Fruit fly (Drosophila melanogaster) whole organism, embryonic: ENCODE data around the gene SuUR.

Experiments
- ATbp ChIP-seq: fragments of 200-800 bp; sonication (Bioruptor generic); optimal IDR thresholded peaks from 2 replicates; lab custom pipeline; 2017; ENCODE audit warnings: missing biosample characterization, mild to moderate bottlenecking, missing genetic modification characterization, missing genetic modification reagents
- B-H2 ChIP-seq: fragments of 200-800 bp; sonication (Bioruptor generic); optimal IDR thresholded peaks from 2 replicates; lab custom pipeline; 2018; ENCODE audit warnings: missing biosample characterization, mild to moderate bottlenecking, missing genetic modification characterization
- Bdp1 ChIP-seq: fragments of 200-800 bp; sonication (Bioruptor generic); optimal IDR thresholded peaks from 3 replicates; lab custom pipeline; 2016; ENCODE audit warnings: missing biosample characterization, missing genetic modification characterization
- Blimp-1 ChIP-seq: fragments of 200-800 bp; sonication (Bioruptor generic); optimal IDR thresholded peaks from 3 replicates; lab custom pipeline; 2018; ENCODE audit warnings: missing biosample characterization, missing genetic modification characterization, mild to moderate bottlenecking, moderate library complexity, missing genetic modification reagents
- CG10321 ChIP-seq: fragments of 200-800 bp; sonication (Bioruptor generic); IDR thresholded peaks from 2 replicates; pipeline ENCODE4 v1.3.6; 2022; ENCODE audit warnings: missing biosample characterization, missing genetic modification characterization
- CG10366 ChIP-seq: fragments of 200-800 bp; sonication (Bioruptor generic); IDR thresholded peaks from 2 replicates; pipeline ENCODE4 v1.3.6; 2022; ENCODE audit warnings: missing biosample characterization, missing genetic modification characterization
- CG10979 ChIP-seq: fragments of 200-800 bp; sonication (Bioruptor generic); optimal IDR thresholded peaks from 2 replicates; lab custom pipeline; 2018; ENCODE audit warnings: missing biosample characterization, mild to moderate bottlenecking, missing genetic modification characterization, moderate library complexity
- CG12769 ChIP-seq: fragments of 200-800 bp; sonication (Bioruptor generic); optimal IDR thresholded peaks from 2 replicates; lab custom pipeline; 2019; ENCODE audit warnings: missing biosample characterization, mild to moderate bottlenecking, missing genetic modification characterization, moderate library complexity
- CG15601 ChIP-seq: fragments of 200-800 bp; sonication (Bioruptor generic); optimal IDR thresholded peaks from 3 replicates; lab custom pipeline; 2019; ENCODE audit warnings: missing biosample characterization, mild to moderate bottlenecking, missing genetic modification characterization, moderate library complexity
- CG18476 ChIP-seq: fragments of 200-800 bp; sonication (Bioruptor generic); optimal IDR thresholded peaks from 2 replicates; lab custom pipeline; 2016; ENCODE audit warnings: missing biosample characterization, mild to moderate bottlenecking, missing genetic modification characterization
- CG2889 ChIP-seq: fragments of 200-800 bp; sonication (Bioruptor generic); IDR thresholded peaks from 3 replicates; pipeline ENCODE4 v1.3.6; 2022; ENCODE audit warnings: missing biosample characterization, missing genetic modification characterization
- CG30020 ChIP-seq: fragments of 200-800 bp; optimal IDR thresholded peaks from 2 replicates; lab custom pipeline; 2019; ENCODE audit warnings: missing biosample characterization, mild to moderate bottlenecking, missing genetic modification characterization, moderate library complexity
- CG32767 ChIP-seq: fragments of 200-800 bp; sonication (Bioruptor generic); IDR thresholded peaks from 2 replicates; pipeline ENCODE4 v1.3.6; 2022; ENCODE audit warnings: missing biosample characterization, missing genetic modification characterization
- CG4328 ChIP-seq: fragments of 200-800 bp; sonication (Bioruptor generic); optimal IDR thresholded peaks from 3 replicates; lab custom pipeline; 2017; ENCODE audit warnings: missing biosample characterization, missing genetic modification reagents, missing genetic modification characterization
- CG5953 ChIP-seq: fragments of 200-800 bp; sonication (Bioruptor generic); IDR thresholded peaks from 2 replicates; pipeline ENCODE4 v1.3.6; 2022; ENCODE audit warnings: missing biosample characterization, missing genetic modification characterization
- CG6813 ChIP-seq: fragments of 200-800 bp; sonication (Bioruptor generic); optimal IDR thresholded peaks from 2 replicates; lab custom pipeline; 2017; ENCODE audit warnings: missing biosample characterization, missing genetic modification characterization, mild to moderate bottlenecking, moderate library complexity, missing genetic modification reagents
- CG8281 ChIP-seq: fragments of 200-800 bp; sonication (Bioruptor generic); optimal IDR thresholded peaks from 2 replicates; lab custom pipeline; 2018; ENCODE audit warnings: missing biosample characterization, mild to moderate bottlenecking, missing genetic modification characterization, moderate library complexity
- CG8478 ChIP-seq: fragments of >200 bp; optimal IDR thresholded peaks from 2 replicates; lab custom pipeline; 2018
- CG9437 ChIP-seq: fragments of 200-800 bp; sonication (Bioruptor generic); optimal IDR thresholded peaks from 2 replicates; lab custom pipeline; 2018; ENCODE audit warnings: missing biosample characterization, mild to moderate bottlenecking, missing genetic modification characterization
- CG9609 ChIP-seq: fragments of 200-800 bp; sonication (Bioruptor generic); optimal IDR thresholded peaks from 3 replicates; lab custom pipeline; 2016; ENCODE audit warnings: missing biosample characterization, missing genetic modification characterization
- CTCF ChIP-seq: fragments of 200-800 bp; sonication (Bioruptor generic); optimal IDR thresholded peaks from 2 replicates; lab custom pipeline; 2017; ENCODE audit warnings: missing biosample characterization, mild to moderate bottlenecking, missing genetic modification characterization, moderate library complexity
- CkIIα-i1 ChIP-seq: fragments of 200-800 bp; sonication (Bioruptor generic); IDR thresholded peaks from 2 replicates; pipeline ENCODE4 v1.3.6; 2022; ENCODE audit warnings: missing biosample characterization, missing genetic modification characterization
- CrebB ChIP-seq: fragments of 200-800 bp; sonication (Bioruptor generic); optimal IDR thresholded peaks from 3 replicates; lab custom pipeline; 2018; ENCODE audit warnings: missing biosample characterization, mild to moderate bottlenecking, missing genetic modification characterization
- D19B ChIP-seq: fragments of 200-800 bp; sonication (Bioruptor generic); optimal IDR thresholded peaks from 2 replicates; lab custom pipeline; 2017; ENCODE audit warnings: missing biosample characterization, mild to moderate bottlenecking, missing genetic modification characterization
- Dll ChIP-seq: fragments of 200-800 bp; sonication (Bioruptor generic); IDR thresholded peaks from 4 replicates; pipeline ENCODE4 v1.3.6; 2022; ENCODE audit warnings: missing biosample characterization, missing genetic modification characterization; ENCODE audit not compliant: partially characterized antibody
- Dp ChIP-seq: fragments of 200-800 bp; sonication (Bioruptor generic); optimal IDR thresholded peaks from 2 replicates; lab custom pipeline; 2018; ENCODE audit warnings: missing biosample characterization, mild to moderate bottlenecking, missing genetic modification characterization, moderate library complexity
- Dref ChIP-seq: fragments of 200-800 bp; sonication (Bioruptor generic); IDR thresholded peaks from 2 replicates; pipeline ENCODE4 v1.3.6; 2022; ENCODE audit warnings: missing biosample characterization, missing genetic modification characterization
- Drgx ChIP-seq: fragments of 200-800 bp; sonication (Bioruptor generic); IDR thresholded peaks from 2 replicates; pipeline ENCODE4 v1.3.6; 2022; ENCODE audit warnings: missing biosample characterization, missing genetic modification characterization
- H2.0 ChIP-seq: fragments of 200-800 bp; sonication (Bioruptor generic); IDR thresholded peaks from 2 replicates; pipeline ENCODE4 v1.3.6; 2022; ENCODE audit warnings: missing biosample characterization, missing genetic modification characterization
- HLH3B ChIP-seq: fragments of 200-800 bp; sonication (Bioruptor generic); IDR thresholded peaks from 2 replicates; pipeline ENCODE4 v1.3.6; 2022; ENCODE audit warnings: missing biosample characterization, missing genetic modification characterization
- Mad ChIP-seq: fragments of 200-800 bp; sonication (Bioruptor generic); optimal IDR thresholded peaks from 2 replicates; lab custom pipeline; 2016; ENCODE audit warnings: missing biosample characterization, missing genetic modification characterization
- Six4 ChIP-seq: fragments of 200-800 bp; sonication (Bioruptor generic); optimal IDR thresholded peaks from 2 replicates; lab custom pipeline; 2016; ENCODE audit warnings: missing biosample characterization, missing genetic modification characterization
- Sry-β ChIP-seq: fragments of 200-800 bp; sonication (Bioruptor generic); optimal IDR thresholded peaks from 2 replicates; lab custom pipeline; 2018; ENCODE audit warnings: missing biosample characterization, mild to moderate bottlenecking, missing genetic modification characterization, moderate library complexity
- Tbp ChIP-seq: fragments of >200 bp; optimal IDR thresholded peaks from 2 replicates; lab custom pipeline; 2018; ENCODE audit warnings: missing biosample characterization, missing genetic modification characterization
- Vsx1 ChIP-seq: fragments of 200-800 bp; sonication (Bioruptor generic); optimal IDR thresholded peaks from 2 replicates; lab custom pipeline; 2017; ENCODE audit warnings: missing biosample characterization, mild to moderate bottlenecking, missing genetic modification characterization, missing genetic modification reagents
- ash1 ChIP-seq: fragments of 200-800 bp; sonication (Bioruptor generic); optimal IDR thresholded peaks from 2 replicates; lab custom pipeline; 2018; ENCODE audit warnings: missing biosample characterization, mild to moderate bottlenecking, missing genetic modification characterization
- ato ChIP-seq: fragments of 200-800 bp; sonication (Bioruptor generic); IDR thresholded peaks from 2 replicates; pipeline ENCODE4 v1.3.6; 2022; ENCODE audit warnings: missing biosample characterization, missing genetic modification characterization; ENCODE audit not compliant: partially characterized antibody
- bcd ChIP-seq: fragments of 200-800 bp; sonication (Bioruptor generic); optimal IDR thresholded peaks from 2 replicates; lab custom pipeline; 2017; ENCODE audit warnings: missing biosample characterization, mild to moderate bottlenecking, missing genetic modification characterization
- bowl ChIP-seq: fragments of 200-800 bp; sonication (Bioruptor generic); IDR thresholded peaks from 2 replicates; pipeline ENCODE4 v1.3.6; 2022; ENCODE audit warnings: missing biosample characterization, missing genetic modification characterization
- chm ChIP-seq: fragments of 200-800 bp; sonication (Bioruptor generic); IDR thresholded peaks from 2 replicates; pipeline ENCODE4 v1.3.6; 2022; ENCODE audit warnings: missing biosample characterization, missing genetic modification characterization
- dysf ChIP-seq: fragments of 200-800 bp; sonication (Bioruptor generic); IDR thresholded peaks from 3 replicates; pipeline ENCODE4 v1.3.6; 2022; ENCODE audit warnings: missing biosample characterization, missing genetic modification characterization
- emc ChIP-seq: fragments of 200-800 bp; sonication (Bioruptor generic); optimal IDR thresholded peaks from 2 replicates; lab custom pipeline; 2016; ENCODE audit warnings: missing biosample characterization, missing genetic modification characterization
- ftz-f1 ChIP-seq: fragments of 200-800 bp; sonication (Bioruptor generic); optimal IDR thresholded peaks from 2 replicates; lab custom pipeline; 2016; ENCODE audit warnings: missing biosample characterization, missing genetic modification characterization
- fu2 ChIP-seq: fragments of 200-800 bp; sonication (Bioruptor generic); optimal IDR thresholded peaks from 2 replicates; lab custom pipeline; 2016; ENCODE audit warnings: missing biosample characterization, missing genetic modification characterization
- gfzf ChIP-seq: fragments of 200-800 bp; sonication (Bioruptor generic); optimal IDR thresholded peaks from 2 replicates; lab custom pipeline; 2016; ENCODE audit warnings: missing biosample characterization, mild to moderate bottlenecking, missing genetic modification characterization, moderate library complexity
- gsb ChIP-seq: fragments of 200-800 bp; sonication (Bioruptor generic); IDR thresholded peaks from 2 replicates; pipeline ENCODE4 v1.3.6; 2022; ENCODE audit warnings: missing biosample characterization, missing genetic modification characterization
- kay ChIP-seq: fragments of 200-800 bp; sonication (Bioruptor generic); optimal IDR thresholded peaks from 2 replicates; lab custom pipeline; 2016; ENCODE audit warnings: missing biosample characterization, missing genetic modification characterization
- luna ChIP-seq: fragments of 200-800 bp; sonication (Bioruptor generic); optimal IDR thresholded peaks from 2 replicates; lab custom pipeline; 2016; ENCODE audit warnings: missing biosample characterization, missing genetic modification characterization
- nau ChIP-seq: fragments of 200-800 bp; sonication (Bioruptor generic); optimal IDR thresholded peaks from 3 replicates; lab custom pipeline; 2017; ENCODE audit warnings: missing biosample characterization, mild to moderate bottlenecking, missing genetic modification characterization, missing genetic modification reagents
- pum ChIP-seq: fragments of 200-800 bp; sonication (Bioruptor generic); optimal IDR thresholded peaks from 2 replicates; lab custom pipeline; 2016; ENCODE audit warnings: missing biosample characterization, missing genetic modification characterization
- pzg ChIP-seq: fragments of 200-800 bp; sonication (Bioruptor generic); optimal IDR thresholded peaks from 3 replicates; lab custom pipeline; 2018; ENCODE audit warnings: missing biosample characterization, mild to moderate bottlenecking, missing genetic modification characterization, moderate library complexity
- row ChIP-seq: fragments of 200-800 bp; sonication (Bioruptor generic); IDR thresholded peaks from 3 replicates; pipeline ENCODE4 v1.3.6; 2022; ENCODE audit warnings: missing biosample characterization, missing genetic modification characterization
- vfl ChIP-seq: fragments of 200-800 bp; sonication (Bioruptor generic); optimal IDR thresholded peaks from 2 replicates; lab custom pipeline; 2016; ENCODE audit warnings: missing biosample characterization, missing genetic modification characterization

The SuUR gene

DNA sequence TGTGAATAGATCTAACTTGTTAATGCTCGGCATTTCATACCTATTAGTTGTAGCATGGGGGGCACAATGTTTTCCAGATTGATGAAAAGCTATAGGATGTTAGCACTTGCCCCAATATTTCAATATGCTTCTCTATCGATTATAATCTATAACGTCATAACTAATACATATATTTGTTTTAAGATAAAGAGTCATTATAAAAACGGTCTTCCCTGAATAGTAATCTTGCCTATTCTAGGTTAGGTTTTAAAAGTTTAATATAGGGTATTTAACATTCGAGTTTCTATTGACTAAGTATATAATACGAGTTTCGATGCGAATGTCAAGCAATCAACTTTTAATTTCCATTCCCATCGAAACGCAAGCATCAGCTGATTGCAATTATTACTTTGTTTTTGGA, 3.6 kb upstream of the SuUR start, which contains the start of the genes CG6321 and Blos2 (continued):
- TF ChIP-seq CG10366 (GFP tag; lab: Robert Waterston, UW): peak; percentile 46
- no peak for TF ChIP-seq Bdp1 (GFP tag; lab: Kevin White, UChicago)
- TF ChIP-seq CG10321 (GFP tag; lab: Robert Waterston, UW): no peak
- no peak for TF ChIP-seq H2.0 (GFP tag; lab: Robert Waterston, UW)
- TF ChIP-seq ftz-f1 (GFP tag; lab: Kevin White, UChicago): no peak
- no peak for TF ChIP-seq Dll (GFP tag; lab: Robert Waterston, UW)
- TF ChIP-seq CG8478: no peak
- peak; percentile 65 for TF ChIP-seq CG18476
- peak; percentile 42 for TF ChIP-seq pum
- no peak for TF ChIP-seq CG5953 (GFP tag; lab: Robert Waterston, UW)
- TF ChIP-seq CrebB: peak; percentile 74
- TF ChIP-seq CG10979 (tag; lab: Kevin White, UChicago): peak; percentile 81
- TF ChIP-seq Dp (GFP tag; lab: Kevin White, UChicago): peak; percentile 50
- peak; percentile 32 for TF ChIP-seq CG9609 (GFP tag; lab: Kevin White, UChicago)
- TF ChIP-seq HLH3B (GFP tag; lab: Robert Waterston, UW): peak; percentile 68
- peak; percentile 47 for TF ChIP-seq kay (GFP tag; lab: Kevin White, UChicago)
- peak; percentile 14 for TF ChIP-seq Sry-β (GFP tag; lab: Kevin White, UChicago)
- peak; percentile 77 for TF ChIP-seq Drgx (GFP tag; lab: Robert Waterston, UW)
- TF ChIP-seq CG9437 (GFP tag; lab: Kevin White, UChicago): peak; percentile 69
- peak; percentile 16 for TF ChIP-seq CTCF (GFP tag; lab: Kevin White, UChicago)
- TF ChIP-seq CG12769 (tag; lab: Kevin White, UChicago): peak; percentile 79
- peak; percentile 29 for TF ChIP-seq Six4 (GFP tag; lab: Kevin White, UChicago)
- TF ChIP-seq B-H2 (GFP tag; lab: Kevin White, UChicago): peak; percentile 48
- TF ChIP-seq bowl (GFP tag; lab: Robert Waterston, UW): no peak
- TF ChIP-seq emc (GFP tag; lab: Kevin White, UChicago): no peak
- TF ChIP-seq CG4328: peak; percentile 57
- 0 out of 2 replicates have a peak, but pooled peaks have one; percentile 21 for TF ChIP-seq CG32767 (GFP tag; lab: Robert Waterston, UW)
- TF ChIP-seq Tbp (GFP tag; lab: Kevin White, UChicago): no peak
- peak; percentile 39 for TF ChIP-seq pzg (GFP tag; lab: Kevin White, UChicago)
- peak; percentile 68 for TF ChIP-seq CG15601 (tag; lab: Kevin White, UChicago)
- peak; percentile 93 for TF ChIP-seq row (GFP tag; lab: Robert Waterston, UW)
- TF ChIP-seq nau (GFP tag; lab: Kevin White, UChicago): peak; percentile 63
- peak; percentile 98 for TF ChIP-seq D19B (GFP tag; lab: Kevin White, UChicago)
- TF ChIP-seq ATbp (GFP tag; lab: Kevin White, UChicago): peak; percentile 64
- TF ChIP-seq vfl (GFP tag; lab: Kevin White, UChicago): peak; percentile 56
- TF ChIP-seq gfzf (GFP tag; lab: Kevin White, UChicago): no peak
- TF ChIP-seq ash1: no peak
- no peak for TF ChIP-seq Mad (GFP tag; lab: Kevin White, UChicago)
- no peak for TF ChIP-seq Dref (GFP tag; lab: Robert Waterston, UW)
- TF ChIP-seq fu2: no peak
- TF ChIP-seq bcd: peak; percentile 68
- TF ChIP-seq ato (GFP tag; lab: Robert Waterston, UW): no peak
- TF ChIP-seq CG30020 (tag; lab: Kevin White, UChicago): peak; percentile 43
- TF ChIP-seq CkIIα-i1 (GFP tag; lab: Robert Waterston, UW): no peak
- peak; percentile 55; the same call in 1 of the 2 replicates for TF ChIP-seq chm (GFP tag; lab: Robert Waterston, UW)
- TF ChIP-seq dysf (GFP tag; lab: Robert Waterston, UW): peak; percentile 88
- peak; percentile 33 for TF ChIP-seq CG8281 (tag; lab: Kevin White, UChicago)
- peak; percentile 78 for TF ChIP-seq Blimp-1 (GFP tag; lab: Kevin White, UChicago)
- TF ChIP-seq gsb (GFP tag; lab: Robert Waterston, UW): peak; percentile 74
- TF ChIP-seq luna (GFP tag; lab: Kevin White, UChicago): no peak
- TF ChIP-seq Vsx1 (GFP tag; lab: Kevin White, UChicago): peak; percentile 34
- no peak for TF ChIP-seq CG2889 (GFP tag; lab: Robert Waterston, UW)
- TF ChIP-seq CG6813: peak; percentile 26
